Fruit fly (Drosophila melanogaster) whole organism, embryonic: ENCODE measurements around the gene Hr4.

Experiments
- Aef1 ChIP-seq: fragments of 200-800 bp; sonication (Bioruptor generic); IDR thresholded peaks from 3 replicates; pipeline ENCODE4 v1.3.6; 2022; ENCODE audit warnings: missing biosample characterization, missing genetic modification characterization
- Atf3 ChIP-seq: fragments of 200-800 bp; sonication (Bioruptor generic); optimal IDR thresholded peaks from 3 replicates; lab custom pipeline; 2016; ENCODE audit warnings: missing biosample characterization, missing genetic modification characterization
- CG10654 ChIP-seq: fragments of 200-800 bp; sonication (Bioruptor generic); optimal IDR thresholded peaks from 2 replicates; lab custom pipeline; 2016; ENCODE audit warnings: missing biosample characterization, missing genetic modification characterization
- CG11398 ChIP-seq: fragments of 200-800 bp; sonication (Bioruptor generic); optimal IDR thresholded peaks from 2 replicates; lab custom pipeline; 2016; ENCODE audit warnings: missing biosample characterization, missing genetic modification characterization
- CG13624 ChIP-seq: fragments of 200-800 bp; sonication (Bioruptor generic); optimal IDR thresholded peaks from 2 replicates; lab custom pipeline; 2016; ENCODE audit warnings: missing biosample characterization, missing genetic modification characterization
- CG14050 ChIP-seq: fragments of 200-800 bp; sonication (Bioruptor generic); IDR thresholded peaks from 3 replicates; pipeline ENCODE4 v1.3.6; 2022; ENCODE audit warnings: missing biosample characterization, missing genetic modification characterization
- CG15011 ChIP-seq: fragments of 200-800 bp; sonication (Bioruptor generic); optimal IDR thresholded peaks from 3 replicates; lab custom pipeline; 2018; ENCODE audit warnings: missing biosample characterization, mild to moderate bottlenecking, missing genetic modification characterization
- CG15073 ChIP-seq: fragments of 200-800 bp; sonication (Bioruptor generic); optimal IDR thresholded peaks from 2 replicates; lab custom pipeline; 2016; ENCODE audit warnings: missing biosample characterization, missing genetic modification characterization
- CG15601 ChIP-seq: fragments of 200-800 bp; sonication (Bioruptor generic); optimal IDR thresholded peaks from 3 replicates; lab custom pipeline; 2019; ENCODE audit warnings: missing biosample characterization, mild to moderate bottlenecking, missing genetic modification characterization, moderate library complexity
- CG17359 ChIP-seq: fragments of 200-800 bp; sonication (Bioruptor generic); optimal IDR thresholded peaks from 3 replicates; lab custom pipeline; 2018; ENCODE audit warnings: missing biosample characterization, mild to moderate bottlenecking, missing genetic modification characterization, moderate library complexity
- CG17829 ChIP-seq: fragments of 200-800 bp; optimal IDR thresholded peaks from 2 replicates; lab custom pipeline; 2019; ENCODE audit warnings: missing biosample characterization, mild to moderate bottlenecking, missing genetic modification characterization, moderate library complexity
- CG18619 ChIP-seq: fragments of 200-800 bp; sonication (Bioruptor generic); optimal IDR thresholded peaks from 3 replicates; lab custom pipeline; 2017; ENCODE audit warnings: missing biosample characterization, mild to moderate bottlenecking, missing genetic modification characterization
- CG31365 ChIP-seq: fragments of 200-800 bp; sonication (Bioruptor generic); optimal IDR thresholded peaks from 2 replicates; lab custom pipeline; 2018; ENCODE audit warnings: missing biosample characterization, mild to moderate bottlenecking, missing genetic modification characterization
- CG31441 ChIP-seq: fragments of 200-800 bp; sonication (Bioruptor generic); IDR thresholded peaks from 2 replicates; pipeline ENCODE4 v1.3.6; 2022; ENCODE audit warnings: missing biosample characterization, missing genetic modification characterization
- CG3281 ChIP-seq: fragments of 200-800 bp; sonication (Bioruptor generic); optimal IDR thresholded peaks from 3 replicates; lab custom pipeline; 2017; ENCODE audit warnings: missing biosample characterization, mild to moderate bottlenecking, missing genetic modification characterization
- CG33557 ChIP-seq: fragments of 200-800 bp; sonication (Bioruptor generic); optimal IDR thresholded peaks from 2 replicates; lab custom pipeline; 2019; ENCODE audit warnings: missing biosample characterization, mild to moderate bottlenecking, missing genetic modification characterization, moderate library complexity
- CG3407 ChIP-seq: fragments of 200-800 bp; sonication (Bioruptor generic); optimal IDR thresholded peaks from 2 replicates; lab custom pipeline; 2018; ENCODE audit warnings: missing biosample characterization, mild to moderate bottlenecking, missing genetic modification characterization
- CG3995 ChIP-seq: fragments of 200-800 bp; sonication (Bioruptor generic); optimal IDR thresholded peaks from 3 replicates; lab custom pipeline; 2016; ENCODE audit warnings: missing biosample characterization, missing genetic modification characterization
- CG42726 ChIP-seq: fragments of 200-800 bp; sonication (Bioruptor generic); IDR thresholded peaks from 2 replicates; pipeline ENCODE4 v1.3.6; 2022; ENCODE audit warnings: missing biosample characterization, missing genetic modification characterization; ENCODE audit not compliant: partially characterized antibody
- CG4707 ChIP-seq: fragments of 200-800 bp; sonication (Bioruptor generic); optimal IDR thresholded peaks from 2 replicates; lab custom pipeline; 2018; ENCODE audit warnings: missing biosample characterization, mild to moderate bottlenecking, missing genetic modification characterization, moderate library complexity
- CG6765 ChIP-seq: fragments of 200-800 bp; sonication (Bioruptor generic); optimal IDR thresholded peaks from 3 replicates; lab custom pipeline; 2017; ENCODE audit warnings: missing biosample characterization, mild to moderate bottlenecking, missing genetic modification characterization
- CG7745 ChIP-seq: fragments of 200-800 bp; sonication (Bioruptor generic); optimal IDR thresholded peaks from 2 replicates; lab custom pipeline; 2018; ENCODE audit warnings: missing biosample characterization, mild to moderate bottlenecking, missing genetic modification characterization, moderate library complexity
- CG8281 ChIP-seq: fragments of 200-800 bp; sonication (Bioruptor generic); optimal IDR thresholded peaks from 2 replicates; lab custom pipeline; 2018; ENCODE audit warnings: missing biosample characterization, mild to moderate bottlenecking, missing genetic modification characterization, moderate library complexity
- CG8765 ChIP-seq: fragments of 200-800 bp; sonication (Bioruptor generic); IDR thresholded peaks from 2 replicates; pipeline ENCODE4 v1.3.6; 2022; ENCODE audit warnings: missing biosample characterization, missing genetic modification characterization
- Doc3 ChIP-seq: fragments of 200-800 bp; sonication (Bioruptor generic); IDR thresholded peaks from 3 replicates; pipeline ENCODE4 v1.3.6; 2022; ENCODE audit warnings: missing biosample characterization, missing genetic modification characterization; ENCODE audit not compliant: partially characterized antibody
- ERR ChIP-seq: fragments of 200-800 bp; sonication (Bioruptor generic); optimal IDR thresholded peaks from 2 replicates; lab custom pipeline; 2016; ENCODE audit warnings: missing biosample characterization, missing genetic modification characterization
- Hr39 ChIP-seq: fragments of >200 bp; optimal IDR thresholded peaks from 2 replicates; lab custom pipeline; 2017
- Mad ChIP-seq: fragments of 200-800 bp; sonication (Bioruptor generic); optimal IDR thresholded peaks from 2 replicates; lab custom pipeline; 2016; ENCODE audit warnings: missing biosample characterization, missing genetic modification characterization
- NK7.1 ChIP-seq: fragments of 200-800 bp; sonication (Bioruptor generic); optimal IDR thresholded peaks from 3 replicates; lab custom pipeline; 2016; ENCODE audit warnings: missing biosample characterization, missing genetic modification characterization
- NfI ChIP-seq: fragments of 200-800 bp; sonication (Bioruptor generic); optimal IDR thresholded peaks from 3 replicates; lab custom pipeline; 2018; ENCODE audit warnings: missing biosample characterization, mild to moderate bottlenecking, missing genetic modification characterization, moderate library complexity
- Ptx1 ChIP-seq: fragments of 200-800 bp; sonication (Bioruptor generic); IDR thresholded peaks from 2 replicates; pipeline ENCODE4 v1.3.6; 2022; ENCODE audit warnings: missing biosample characterization, missing genetic modification characterization
- br ChIP-seq: fragments of >200 bp; optimal IDR thresholded peaks from 2 replicates; lab custom pipeline; 2017
- bsh ChIP-seq, 2 experiments: fragments of 200-800 bp; sonication (Bioruptor generic); optimal IDR thresholded peaks; 2 replicates each; lab custom pipeline; 2017 to 2018; ENCODE audit warnings: mild to moderate bottlenecking in 2 of 2, missing biosample characterization in 2 of 2, missing genetic modification characterization in 2 of 2, moderate library complexity in 1 of 2
- cad ChIP-seq: fragments of >200 bp; optimal IDR thresholded peaks from 2 replicates; lab custom pipeline; 2017; ENCODE audit warnings: missing biosample characterization, missing genetic modification characterization
- dati ChIP-seq: fragments of 200-800 bp; sonication (Bioruptor generic); IDR thresholded peaks from 2 replicates; pipeline ENCODE4 v1.3.6; 2022; ENCODE audit warnings: missing biosample characterization, missing genetic modification characterization
- esg ChIP-seq: fragments of 200-800 bp; sonication (Bioruptor generic); conservative IDR thresholded peaks from 2 replicates; pipeline ENCODE4 v1.3.6; 2022; ENCODE audit warnings: missing biosample characterization, missing genetic modification characterization
- fd96Cb ChIP-seq: fragments of 200-800 bp; sonication (Bioruptor generic); optimal IDR thresholded peaks from 2 replicates; lab custom pipeline; 2018; ENCODE audit warnings: missing biosample characterization, mild to moderate bottlenecking, missing genetic modification characterization, moderate library complexity
- ftz-f1 ChIP-seq: fragments of 200-800 bp; sonication (Bioruptor generic); optimal IDR thresholded peaks from 2 replicates; lab custom pipeline; 2016; ENCODE audit warnings: missing biosample characterization, missing genetic modification characterization
- gcm2 ChIP-seq: fragments of 200-800 bp; sonication (Bioruptor generic); optimal IDR thresholded peaks from 2 replicates; lab custom pipeline; 2016; ENCODE audit warnings: missing biosample characterization, missing genetic modification characterization
- hth ChIP-seq: fragments of >200 bp; optimal IDR thresholded peaks from 2 replicates; lab custom pipeline; 2017; ENCODE audit warnings: inconsistent platforms
- onecut ChIP-seq: fragments of 200-800 bp; sonication (Bioruptor generic); IDR thresholded peaks from 2 replicates; pipeline ENCODE4 v1.3.6; 2022; ENCODE audit warnings: missing biosample characterization, missing genetic modification characterization
- pan ChIP-seq, 4 experiments: fragments of >200 bp in 3 of 4; fragments of 200-800 bp in 1 of 4; sonication (Bioruptor generic) in 1 of 4; optimal IDR thresholded peaks in 3 of 4; IDR thresholded peaks in 1 of 4; 2 replicates each; pipeline versions ENCODE4 v1.3.6 to Lab custom; 2017 to 2022; ENCODE audit warnings: missing biosample characterization in 2 of 4, missing genetic modification characterization in 2 of 4, mixed read lengths in 1 of 4
- prd ChIP-seq, 3 experiments: fragments of >200 bp in 2 of 3; fragments of 200-800 bp in 1 of 3; sonication (Bioruptor generic) in 1 of 3; optimal IDR thresholded peaks in 2 of 3; IDR thresholded peaks in 1 of 3; 2 replicates in 2 of 3; 3 replicates in 1 of 3; pipeline versions ENCODE4 v1.3.6 to Lab custom; 2017 to 2022; ENCODE audit warnings: missing biosample characterization in 1 of 3, missing genetic modification characterization in 1 of 3
- sim ChIP-seq: fragments of 200-800 bp; sonication (Bioruptor generic); IDR thresholded peaks from 2 replicates; pipeline ENCODE4 v1.3.6; 2022; ENCODE audit warnings: missing biosample characterization, missing genetic modification characterization
- slou ChIP-seq: fragments of 200-800 bp; sonication (Bioruptor generic); optimal IDR thresholded peaks from 3 replicates; lab custom pipeline; 2016; ENCODE audit warnings: missing biosample characterization, missing genetic modification characterization
- stwl ChIP-seq: fragments of 200-800 bp; sonication (Bioruptor generic); optimal IDR thresholded peaks from 3 replicates; lab custom pipeline; 2018; ENCODE audit warnings: missing biosample characterization, mild to moderate bottlenecking, missing genetic modification characterization, moderate library complexity
- tgo ChIP-seq: fragments of 200-800 bp; sonication (Bioruptor generic); IDR thresholded peaks from 3 replicates; pipeline ENCODE4 v1.3.6; 2022; ENCODE audit warnings: missing biosample characterization, missing genetic modification characterization
- unpg ChIP-seq: fragments of 200-800 bp; sonication (Bioruptor generic); optimal IDR thresholded peaks from 3 replicates; lab custom pipeline; 2018; ENCODE audit warnings: missing biosample characterization, mild to moderate bottlenecking, missing genetic modification characterization, moderate library complexity

Hr4 gene

DNA sequence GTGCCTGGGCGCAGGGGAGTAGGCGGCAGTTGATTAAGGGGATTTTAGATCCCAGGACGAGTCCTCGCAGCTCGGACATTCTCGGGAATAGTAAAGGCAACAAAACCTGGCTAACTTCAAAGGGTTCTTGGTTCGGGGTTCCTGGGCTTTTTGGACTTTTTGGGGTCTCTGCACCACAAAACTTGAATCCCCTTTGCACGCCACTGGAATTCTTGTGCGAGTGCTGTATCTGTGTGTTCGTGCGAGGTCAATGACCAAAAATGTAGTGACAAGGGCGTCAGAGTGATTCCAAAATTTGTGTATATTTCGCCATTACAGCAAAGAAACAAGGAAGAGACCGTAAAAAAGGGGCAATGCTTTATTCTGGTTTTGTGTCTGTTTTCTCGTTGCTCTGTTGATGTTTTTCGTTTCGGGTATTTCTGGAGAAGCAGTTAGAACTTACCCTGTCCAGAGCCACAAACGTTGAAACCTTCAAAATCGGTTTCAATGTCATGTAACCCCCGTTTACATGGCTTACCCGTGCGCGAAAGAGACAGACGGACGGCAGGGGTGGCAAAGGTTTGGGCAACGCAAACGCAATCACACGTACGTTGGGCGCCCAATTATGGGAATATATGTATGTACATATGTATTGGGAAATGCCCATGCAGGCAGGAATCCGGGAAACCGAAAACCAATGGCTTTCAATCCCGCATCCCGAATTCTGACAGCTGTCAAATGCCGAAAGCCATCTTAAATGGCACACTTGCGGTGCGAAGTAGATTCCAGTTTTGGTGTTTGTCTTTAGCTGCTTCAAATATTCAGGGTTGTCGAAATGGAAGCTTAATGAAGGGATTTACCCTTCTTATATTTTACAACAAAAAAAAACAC is 2.7 kb downstream of the Hr4 start (continued):
- TF ChIP-seq CG33557 (GFP tag; lab: Kevin White, UChicago) (no peak), Hr39 (no peak), CG6765 (GFP tag; lab: Kevin White, UChicago) (no peak), CG4707 (no peak), CG42726 (GFP tag; lab: Robert Waterston, UW) (no peak), CG10654 (GFP tag; lab: Kevin White, UChicago) (peak; percentile 49), CG15601 (tag; lab: Kevin White, UChicago) (peak; percentile 14), Aef1 (no peak; the same call in 2 of the 3 replicates), ERR (GFP tag; lab: Kevin White, UChicago) (peak; percentile 10), dati (GFP tag; lab: Robert Waterston, UW) (0 out of 2 replicates have a peak, but pooled peaks have one; percentile 4), Mad (GFP tag; lab: Kevin White, UChicago) (peak; percentile 66), unpg (peak; percentile 74), CG8281 (no peak), CG7745 (tag; lab: Kevin White, UChicago) (no peak), br (no peak), CG14050 (GFP tag; lab: Robert Waterston, UW) (peak; percentile 31; the same call in 1 of the 3 replicates), bsh (GFP tag; optimal IDR thresholded peaks at IDR 0.05; lab: Kevin White, UChicago) (peak in 1 of 2 experiments; percentile 87), hth (lab: Kevin White, UChicago) (no peak), CG17829 (tag; lab: Kevin White, UChicago) (no peak), pan (optimal IDR thresholded peaks at IDR 0.05; lab: Kevin White, UChicago) (no peak), pan (GFP tag; optimal IDR thresholded peaks at IDR 0.05 in 1 of 2, IDR thresholded peaks at IDR 0.05 in 1 of 2) (peak in 1 of 2 experiments; percentile 43), CG3995 (peak; percentile 31), esg (peak; percentile 57; the same call in 1 of the 2 replicates), sim (GFP tag; lab: Robert Waterston, UW) (no peak), CG18619 (GFP tag; lab: Kevin White, UChicago) (no peak), CG31441 (GFP tag; lab: Robert Waterston, UW) (no peak; the same call in 1 of the 2 replicates), Atf3 (GFP tag; lab: Kevin White, UChicago) (peak; percentile 38), prd (optimal IDR thresholded peaks at IDR 0.05; lab: Kevin White, UChicago) (no peak), prd (GFP tag; IDR thresholded peaks at IDR 0.05; lab: Robert Waterston, UW) (peak; percentile 68), CG13624 (no peak), CG3407 (GFP tag; lab: Kevin White, UChicago) (peak; percentile 18), CG15073 (GFP tag; lab: Kevin White, UChicago) (no peak), cad (no peak), slou (GFP tag; lab: Kevin White, UChicago) (no peak), onecut (GFP tag; lab: Robert Waterston, UW) (no peak), stwl (tag; lab: Kevin White, UChicago) (no peak), NK7.1 (no peak), fd96Cb (peak; percentile 67), CG8765 (GFP tag; lab: Robert Waterston, UW) (no peak), Doc3 (GFP tag; lab: Robert Waterston, UW) (no peak), CG15011 (GFP tag; lab: Kevin White, UChicago) (no peak), CG17359 (tag; lab: Kevin White, UChicago) (peak; percentile 40), tgo (GFP tag; lab: Robert Waterston, UW) (peak; percentile 63), CG11398 (GFP tag; lab: Kevin White, UChicago) (no peak), CG3281 (GFP tag; lab: Kevin White, UChicago) (peak; percentile 35), Ptx1 (GFP tag; lab: Robert Waterston, UW) (peak; percentile 33; the same call in 1 of the 2 replicates), NfI (peak; percentile 52), CG31365 (no peak), gcm2 (no peak), ftz-f1 (no peak)
